Worm (Caenorhabditis elegans): Measurements from ENCODE around the gene C33D9.8.

DNA sequence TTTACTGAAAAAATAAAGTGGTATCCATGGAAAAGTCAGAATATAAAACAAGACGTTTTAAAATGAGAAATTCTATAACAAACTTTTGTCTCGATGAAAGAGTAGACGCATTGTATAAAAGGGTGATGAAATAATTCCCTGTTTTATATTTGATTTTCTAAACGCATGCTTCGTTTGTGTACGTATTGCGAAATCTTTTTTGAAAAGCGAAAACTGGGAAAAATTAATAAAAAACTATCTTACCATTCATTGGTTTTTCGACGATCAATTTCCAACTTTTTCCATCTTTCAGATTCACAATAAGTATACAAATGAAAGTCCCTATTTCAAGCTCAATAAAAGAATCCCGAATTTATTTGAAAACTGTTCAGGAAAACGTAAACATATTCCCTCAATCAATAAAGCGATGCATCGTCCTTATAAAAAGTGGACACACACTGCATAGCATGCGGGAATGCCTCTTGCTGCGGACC lies 1.7 kb downstream of the C33D9.8 start, which contains the start of gene C33D9.13:
- TF ChIP-seq lsy-2 (tag; optimal IDR thresholded peaks at IDR 0.05): no peak
- TF ChIP-seq tbx-8 (GFP tag; optimal IDR thresholded peaks at IDR 0.05): no peak
- TF ChIP-seq unc-62 (GFP tag; optimal IDR thresholded peaks at IDR 0.05): no peak
- no peak for TF ChIP-seq nhr-237 (tag; optimal IDR thresholded peaks at IDR 0.05)
- TF ChIP-seq blmp-1 (tag; optimal IDR thresholded peaks at IDR 0.05): no peak
- no peak for TF ChIP-seq nhr-28 (tag; optimal IDR thresholded peaks at IDR 0.05)
- TF ChIP-seq unc-39 (tag; optimal IDR thresholded peaks at IDR 0.05): no peak
